Worm (Caenorhabditis elegans) whole organism, early embryonic: ENCODE measurements around the gene apc-17.

Source experiments
- F13C5.2 ChIP-seq: sonication (generic microtip); optimal IDR thresholded peaks from 2 replicates; lab custom pipeline; 2017; ENCODE audit warnings: mild to moderate bottlenecking, missing genetic modification characterization, inconsistent platforms, missing compliant biosample characterization
- ama-1 ChIP-seq: fragments of 150-350 bp; optimal IDR thresholded peaks from 2 replicates; lab custom pipeline; 2014
- ceh-13 ChIP-seq: fragments of 200-800 bp; sonication (Bioruptor generic); optimal IDR thresholded peaks from 2 replicates; lab custom pipeline; 2018; ENCODE audit warnings: mild to moderate bottlenecking, missing genetic modification characterization, missing compliant biosample characterization
- ets-7 ChIP-seq: sonication (generic microtip); optimal IDR thresholded peaks from 2 replicates; lab custom pipeline; 2016; ENCODE audit warnings: missing genotype, missing genetic modification characterization, missing compliant biosample characterization
- flt-1 ChIP-seq: fragments of 200-800 bp; sonication (Bioruptor generic); IDR thresholded peaks from 2 replicates; pipeline ENCODE4 v1.3.6; 2022; ENCODE audit warnings: missing genetic modification characterization, missing compliant biosample characterization
- pes-1 ChIP-seq: fragments of 200-800 bp; sonication (Bioruptor generic); IDR thresholded peaks from 2 replicates; pipeline ENCODE4 v1.3.6; 2022; ENCODE audit warnings: missing genetic modification reagents, missing genetic modification characterization, missing compliant biosample characterization
- scrt-1 ChIP-seq: fragments of 200-800 bp; sonication (Bioruptor generic); IDR thresholded peaks from 2 replicates; pipeline ENCODE4 v1.3.6; 2022; ENCODE audit warnings: missing genetic modification characterization, missing compliant biosample characterization
- sea-1 ChIP-seq: fragments of 200-800 bp; sonication (Bioruptor generic); conservative IDR thresholded peaks from 2 replicates; pipeline ENCODE4 v1.3.6; 2022; ENCODE audit warnings: missing genetic modification characterization, missing compliant biosample characterization
- tbx-11 ChIP-seq: fragments of 200-800 bp; sonication (Bioruptor generic); IDR thresholded peaks from 2 replicates; pipeline ENCODE4 v1.3.6; 2022; ENCODE audit warnings: missing genetic modification characterization, missing compliant biosample characterization
- tra-4 ChIP-seq: sonication (generic microtip); optimal IDR thresholded peaks from 2 replicates; lab custom pipeline; 2017; ENCODE audit warnings: missing genetic modification characterization, missing compliant biosample characterization

DNA sequence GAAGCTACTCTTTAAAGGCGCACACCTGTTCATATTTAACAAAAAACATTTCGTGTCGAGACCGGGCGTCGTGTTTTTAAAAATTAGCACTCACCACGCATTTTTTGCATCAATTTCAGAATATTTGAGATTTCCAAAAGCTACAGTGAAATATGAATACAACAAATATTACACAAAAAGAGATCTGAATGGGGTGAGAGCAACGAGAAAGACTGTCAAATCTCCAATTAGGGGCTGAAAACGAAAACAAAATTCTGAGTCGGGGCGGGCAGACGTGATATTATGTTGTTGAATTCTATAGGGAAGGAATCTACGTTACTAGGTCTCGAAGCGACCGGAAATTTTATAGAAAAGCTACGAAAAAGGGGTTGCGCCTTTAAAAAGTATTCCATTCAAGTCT lies 4.3 kb upstream of the apc-17 start, which contains the start of gene C09H10.5:
- TF ChIP-seq tbx-11 (GFP tag; lab: Robert Waterston, UW), result no peak
- TF ChIP-seq flt-1 (GFP tag; lab: Robert Waterston, UW), result no peak
- no peak for TF ChIP-seq ets-7 (tag; lab: Kevin White, UChicago)
- no peak for TF ChIP-seq scrt-1
- no peak for TF ChIP-seq pes-1 (GFP tag; lab: Robert Waterston, UW)
- no peak for TF ChIP-seq F13C5.2 (tag; lab: Kevin White, UChicago)
- TF ChIP-seq sea-1 (GFP tag; lab: Robert Waterston, UW), result no peak
- no peak for TF ChIP-seq ama-1 (lab: Kevin White, UChicago)
- TF ChIP-seq tra-4 (tag; lab: Kevin White, UChicago), result no peak
- TF ChIP-seq ceh-13 (GFP tag; lab: Kevin White, UChicago), result no peak
